Worm (Caenorhabditis elegans) whole organism, L2 larva: ENCODE measurements around the gene bud-31.

Experiments used
- ceh-82 ChIP-seq: fragments of 150-350 bp; optimal IDR thresholded peaks from 2 replicates; lab custom pipeline; 2014; ENCODE audit warnings: missing biosample characterization, missing genetic modification characterization
- ztf-11 ChIP-seq: sonication (generic microtip); optimal IDR thresholded peaks from 2 replicates; lab custom pipeline; 2017; ENCODE audit warnings: missing biosample characterization, missing genetic modification characterization
- ztf-4 ChIP-seq: fragments of 150-350 bp; optimal IDR thresholded peaks from 2 replicates; lab custom pipeline; 2014; ENCODE audit warnings: missing biosample characterization, missing genetic modification characterization

DNA sequence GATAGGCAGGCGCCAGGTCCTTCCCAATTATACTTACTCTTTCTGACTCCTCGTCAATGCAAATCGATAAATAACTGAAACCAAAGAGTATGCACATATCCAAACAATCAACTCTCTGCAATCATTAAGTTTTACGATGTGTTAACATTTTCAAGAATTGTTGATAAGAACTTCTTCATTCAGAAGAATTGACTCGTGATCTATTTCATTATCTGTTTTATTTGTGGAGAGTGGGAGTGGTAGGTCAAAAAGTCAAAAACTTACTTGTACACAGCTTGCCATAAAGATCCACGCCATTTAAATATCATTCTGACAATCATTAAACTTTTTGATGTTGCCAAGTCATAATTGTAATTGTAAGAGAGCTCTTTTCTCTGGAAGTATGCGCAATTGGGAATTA lies 6.9 kb downstream of the bud-31 start:
- TF ChIP-seq ceh-82 (tag; lab: Kevin White, UChicago) (no peak), ztf-4 (tag; lab: Kevin White, UChicago) (no peak), ztf-11 (tag; lab: Kevin White, UChicago) (no peak)
